Fruit fly (Drosophila melanogaster): Measurements from ENCODE around the gene Ir94h.

Gene Ir94h

DNA sequence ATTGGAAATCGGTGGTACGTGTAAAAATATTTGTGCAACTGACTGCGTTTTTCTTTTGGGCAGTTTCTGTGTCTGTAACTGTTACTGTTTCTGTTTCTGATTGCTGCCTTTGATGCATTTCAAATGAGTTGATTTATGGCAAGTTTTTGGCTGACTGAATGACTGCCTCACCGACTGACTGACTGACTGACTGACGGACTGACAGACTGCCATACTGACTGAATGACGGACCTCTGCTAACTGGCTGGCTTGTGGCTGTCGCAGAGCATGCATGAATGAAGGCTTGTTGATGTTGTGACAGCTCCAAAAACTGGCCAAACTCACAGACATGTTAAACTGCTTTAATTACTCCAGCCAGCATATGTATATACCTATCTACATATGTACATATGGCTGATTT, 16.2 kb downstream of the Ir94h start:
- TF ChIP-seq Hr96 (GFP tag; optimal IDR thresholded peaks at IDR 0.05) (no peak), CG7101 (tag; optimal IDR thresholded peaks at IDR 0.05) (no peak), kay (GFP tag; ENCODE audit: borderline replicate concordance) (no peak)

DNA sequence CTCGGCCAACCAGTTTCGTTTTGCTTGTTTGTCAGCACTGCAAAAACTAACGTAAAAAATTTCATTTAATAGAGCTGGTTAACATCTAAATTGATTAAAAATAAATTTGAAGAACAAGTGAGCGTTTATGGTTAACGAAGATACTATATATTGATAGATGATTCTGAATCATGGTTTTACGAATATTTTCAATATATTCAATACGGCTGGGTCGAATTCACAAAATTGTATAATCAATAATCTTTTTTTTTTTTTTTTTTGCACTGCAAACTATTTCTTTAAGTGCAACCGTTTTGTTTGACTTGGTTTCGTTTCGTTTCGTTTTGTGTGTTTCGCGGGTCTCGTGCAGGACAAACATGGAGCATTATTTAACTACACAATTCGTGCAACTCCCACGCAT, 17.5 kb downstream of the Ir94h start:
- no peak for TF ChIP-seq CG11617 (GFP tag; optimal IDR thresholded peaks at IDR 0.05)
- TF ChIP-seq CG1620 (GFP tag; optimal IDR thresholded peaks at IDR 0.05) = no peak
- no peak for TF ChIP-seq cic (GFP tag; optimal IDR thresholded peaks at IDR 0.05)
- no peak for TF ChIP-seq CG14711 (tag; optimal IDR thresholded peaks at IDR 0.05)
- no peak for TF ChIP-seq CG7101 (tag; optimal IDR thresholded peaks at IDR 0.05)
- no peak for TF ChIP-seq CG12768 (GFP tag; optimal IDR thresholded peaks at IDR 0.05)
- no peak for TF ChIP-seq CG5204 (GFP tag; optimal IDR thresholded peaks at IDR 0.05)
- no peak for TF ChIP-seq Mnt (GFP tag; optimal IDR thresholded peaks at IDR 0.05)
- TF ChIP-seq tj (GFP tag; optimal IDR thresholded peaks at IDR 0.05) = no peak
- TF ChIP-seq bab1 (GFP tag; optimal IDR thresholded peaks at IDR 0.05) = no peak
- no peak for TF ChIP-seq Hr96 (GFP tag; optimal IDR thresholded peaks at IDR 0.05)
- no peak for TF ChIP-seq toe (GFP tag; optimal IDR thresholded peaks at IDR 0.05)
- TF ChIP-seq CG33017 (tag; optimal IDR thresholded peaks at IDR 0.05) = no peak
- TF ChIP-seq Crg-1 (GFP tag; optimal IDR thresholded peaks at IDR 0.05) = no peak
- TF ChIP-seq ovo (GFP tag; optimal IDR thresholded peaks at IDR 0.05) = no peak
- TF ChIP-seq pad (GFP tag; optimal IDR thresholded peaks at IDR 0.05) = no peak
- TF ChIP-seq cnc (optimal IDR thresholded peaks at IDR 0.05) = no peak
- no peak for TF ChIP-seq kay (GFP tag; ENCODE audit: borderline replicate concordance)
- TF ChIP-seq CG7045 (GFP tag; optimal IDR thresholded peaks at IDR 0.05) = no peak

DNA sequence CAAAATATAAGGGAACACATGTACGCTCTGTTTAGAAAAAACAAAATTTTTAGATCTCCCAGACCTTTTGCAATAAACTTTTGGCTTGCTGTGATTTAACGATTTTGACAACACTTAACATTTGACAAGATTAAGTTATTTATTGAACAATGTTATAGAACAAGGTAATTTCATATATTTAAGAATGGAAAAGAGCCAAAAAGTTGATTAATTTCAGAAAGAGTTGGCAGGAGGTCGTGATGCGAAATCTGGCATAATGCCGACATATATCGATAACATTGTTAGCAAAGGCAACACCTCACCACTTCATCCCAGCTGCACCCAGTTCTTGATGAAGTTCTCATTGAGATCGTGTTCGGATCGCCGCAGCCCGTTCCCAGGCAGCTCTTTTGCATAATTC, 20.1 kb downstream of the Ir94h start, which contains the start of gene CG34289:
Gene CG34289, minus strand, starts transcription at position 101 of the 400 bp plus-strand sequence.
- no peak for TF ChIP-seq cic (GFP tag; optimal IDR thresholded peaks at IDR 0.05)
- no peak for TF ChIP-seq CG1620 (GFP tag; optimal IDR thresholded peaks at IDR 0.05)
- no peak for TF ChIP-seq ovo (GFP tag; optimal IDR thresholded peaks at IDR 0.05)
- TF ChIP-seq bab1 (GFP tag; optimal IDR thresholded peaks at IDR 0.05) = no peak
- no peak for TF ChIP-seq kay (GFP tag; ENCODE audit: borderline replicate concordance)

DNA sequence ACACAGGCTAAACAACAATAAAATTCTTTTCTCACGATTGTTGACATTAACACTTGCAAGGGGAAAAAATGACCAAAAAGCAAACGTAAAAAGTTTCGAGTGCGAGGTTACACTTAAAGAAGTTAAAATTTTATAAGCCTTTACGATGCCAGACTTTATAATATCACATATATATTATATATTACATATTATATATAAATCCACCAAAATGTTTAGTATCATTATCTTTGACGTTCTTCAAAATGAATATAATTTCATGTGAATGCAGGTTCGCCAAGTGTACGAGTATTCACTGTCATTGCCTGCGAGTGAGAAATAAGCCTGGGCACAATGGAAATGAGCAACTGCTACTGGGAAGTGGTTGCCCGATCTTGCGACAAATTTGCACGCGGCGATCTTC, 21.0 kb downstream of the Ir94h start:
- no peak for TF ChIP-seq CG33017 (tag; optimal IDR thresholded peaks at IDR 0.05)
- no peak for TF ChIP-seq kay (GFP tag; ENCODE audit: borderline replicate concordance)
- no peak for TF ChIP-seq CG7045 (GFP tag; optimal IDR thresholded peaks at IDR 0.05)
- TF ChIP-seq CG14711 (tag; optimal IDR thresholded peaks at IDR 0.05) = no peak
- no peak for TF ChIP-seq toe (GFP tag; optimal IDR thresholded peaks at IDR 0.05)
- TF ChIP-seq CG11617 (GFP tag; optimal IDR thresholded peaks at IDR 0.05) = no peak
- no peak for TF ChIP-seq Clk (GFP tag; optimal IDR thresholded peaks at IDR 0.05)
- TF ChIP-seq Hr96 (GFP tag; optimal IDR thresholded peaks at IDR 0.05) = no peak
- TF ChIP-seq tj (GFP tag; optimal IDR thresholded peaks at IDR 0.05) = no peak
- TF ChIP-seq Crg-1 (GFP tag; optimal IDR thresholded peaks at IDR 0.05) = no peak
- TF ChIP-seq CG5204 (GFP tag; optimal IDR thresholded peaks at IDR 0.05) = no peak
- no peak for TF ChIP-seq cic (GFP tag; optimal IDR thresholded peaks at IDR 0.05)
- TF ChIP-seq CG1620 (GFP tag; optimal IDR thresholded peaks at IDR 0.05) = no peak
- TF ChIP-seq bab1 (GFP tag; optimal IDR thresholded peaks at IDR 0.05) = no peak
- TF ChIP-seq cnc (optimal IDR thresholded peaks at IDR 0.05) = no peak
- no peak for TF ChIP-seq pad (GFP tag; optimal IDR thresholded peaks at IDR 0.05)

DNA sequence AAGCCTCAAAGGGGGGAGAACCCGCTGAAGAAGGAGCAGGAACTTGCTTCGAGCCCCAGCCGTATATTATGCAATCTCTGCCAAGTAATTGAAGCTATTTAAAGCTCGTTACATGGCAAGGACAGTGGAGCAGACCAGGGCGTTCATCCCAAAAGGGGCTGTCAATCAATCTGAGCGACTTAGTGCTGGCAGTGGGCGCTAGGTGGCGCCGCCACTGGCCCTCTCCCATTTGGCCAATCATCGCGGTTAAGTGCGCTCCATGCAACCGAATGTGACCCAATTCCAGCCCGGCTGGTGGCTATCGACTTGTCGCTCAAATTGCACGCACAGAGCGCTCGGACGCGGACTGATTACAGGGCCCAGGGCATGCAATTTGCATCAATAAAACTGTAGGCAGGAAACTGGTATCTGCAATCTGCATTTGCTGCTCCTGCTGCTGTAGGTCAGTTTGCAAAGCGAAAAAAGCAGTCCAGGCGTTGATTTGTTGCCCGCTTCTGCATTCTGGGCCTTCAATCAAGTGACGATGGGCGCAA, 22.2 kb downstream of the Ir94h start:
- no peak for TF ChIP-seq CG33017 (tag; optimal IDR thresholded peaks at IDR 0.05)
- no peak for TF ChIP-seq CG7045 (GFP tag; optimal IDR thresholded peaks at IDR 0.05)
- TF ChIP-seq cnc (optimal IDR thresholded peaks at IDR 0.05) = no peak
- TF ChIP-seq tj (GFP tag; optimal IDR thresholded peaks at IDR 0.05) = no peak
- no peak for TF ChIP-seq CG14711 (tag; optimal IDR thresholded peaks at IDR 0.05)
- TF ChIP-seq Clk (GFP tag; optimal IDR thresholded peaks at IDR 0.05) = no peak
- TF ChIP-seq Crg-1 (GFP tag; optimal IDR thresholded peaks at IDR 0.05) = no peak
- TF ChIP-seq CG5204 (GFP tag; optimal IDR thresholded peaks at IDR 0.05) = no peak
- TF ChIP-seq pad (GFP tag; optimal IDR thresholded peaks at IDR 0.05) = no peak
- no peak for TF ChIP-seq Hr96 (GFP tag; optimal IDR thresholded peaks at IDR 0.05)
- TF ChIP-seq Mnt (GFP tag; optimal IDR thresholded peaks at IDR 0.05) = no peak
- no peak for TF ChIP-seq CG12768 (GFP tag; optimal IDR thresholded peaks at IDR 0.05)
- no peak for TF ChIP-seq ovo (GFP tag; optimal IDR thresholded peaks at IDR 0.05)
- TF ChIP-seq cic (GFP tag; optimal IDR thresholded peaks at IDR 0.05) = no peak
- no peak for TF ChIP-seq CG1620 (GFP tag; optimal IDR thresholded peaks at IDR 0.05)
- TF ChIP-seq CG7101 (tag; optimal IDR thresholded peaks at IDR 0.05) = no peak
- TF ChIP-seq kay (GFP tag; ENCODE audit: borderline replicate concordance) = no peak
- no peak for TF ChIP-seq CG11617 (GFP tag; optimal IDR thresholded peaks at IDR 0.05)
- no peak for TF ChIP-seq bab1 (GFP tag; optimal IDR thresholded peaks at IDR 0.05)
- TF ChIP-seq toe (GFP tag; optimal IDR thresholded peaks at IDR 0.05) = no peak

DNA sequence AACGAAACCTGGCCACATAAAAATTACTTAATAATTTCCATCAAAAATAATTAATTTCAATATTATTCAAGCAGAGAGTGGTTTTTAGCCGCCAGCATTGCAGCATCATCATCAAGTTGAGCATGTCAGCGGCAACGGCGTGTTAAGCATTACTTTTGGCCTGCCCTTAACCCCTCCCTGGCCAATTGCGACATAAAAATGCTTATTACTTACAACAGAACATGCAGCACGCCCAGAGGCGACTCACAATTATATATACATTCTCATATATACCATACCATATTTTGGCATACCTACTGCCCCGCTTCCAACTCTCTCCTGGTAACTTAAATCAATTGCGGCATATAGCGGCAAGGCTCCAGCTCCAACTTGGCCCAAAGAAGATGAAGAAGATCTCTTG, 24.1 kb downstream of the Ir94h start:
- TF ChIP-seq CG1620 (GFP tag; optimal IDR thresholded peaks at IDR 0.05) = no peak
- no peak for TF ChIP-seq kay (GFP tag; ENCODE audit: borderline replicate concordance)
- TF ChIP-seq bab1 (GFP tag; optimal IDR thresholded peaks at IDR 0.05) = no peak
- TF ChIP-seq CG5204 (GFP tag; optimal IDR thresholded peaks at IDR 0.05) = no peak
- no peak for TF ChIP-seq cnc (optimal IDR thresholded peaks at IDR 0.05)
- no peak for TF ChIP-seq Crg-1 (GFP tag; optimal IDR thresholded peaks at IDR 0.05)
